Worm (Caenorhabditis elegans): ENCODE results near the gene mlc-3.

DNA sequence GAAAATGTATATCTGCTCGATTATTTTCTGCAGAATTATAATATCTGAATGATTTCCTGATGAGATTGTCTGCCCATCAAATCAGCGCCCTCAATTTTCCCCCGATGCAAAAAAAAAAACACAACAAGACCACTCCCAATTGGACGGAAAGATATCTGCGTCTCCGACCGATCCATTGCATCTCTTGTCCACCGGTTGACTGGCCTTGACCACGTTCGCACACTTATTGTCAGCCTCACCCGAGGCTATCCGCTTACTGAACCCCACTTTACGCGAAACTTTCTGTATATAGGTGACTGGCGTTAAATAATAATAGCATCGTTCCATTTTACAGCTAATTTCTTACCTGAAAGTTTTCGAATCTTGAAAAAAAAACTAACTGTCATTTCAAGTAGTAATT, 29.5 kb downstream of the mlc-3 start:
- TF ChIP-seq ama-1 (optimal IDR thresholded peaks at IDR 0.05), result no peak
- TF ChIP-seq unc-62 (GFP tag; optimal IDR thresholded peaks at IDR 0.05), result no peak
- TF ChIP-seq ceh-82 (tag; optimal IDR thresholded peaks at IDR 0.05), result no peak
- TF ChIP-seq isw-1 (GFP tag; IDR thresholded peaks at IDR 0.05), result no peak
- TF ChIP-seq fos-1 (tag; optimal IDR thresholded peaks at IDR 0.05), result no peak
- TF ChIP-seq snpc-4 (tag; optimal IDR thresholded peaks at IDR 0.05), result no peak
- TF ChIP-seq blmp-1 (tag; optimal IDR thresholded peaks at IDR 0.05), result peak; percentile 52
- TF ChIP-seq elt-3 (tag; optimal IDR thresholded peaks at IDR 0.05), result peak in 2 of 6 experiments; percentile 3 to 44

Data from whole organism, L1 larva.